Worm (Caenorhabditis elegans): ENCODE results near the gene ntp-1.

DNA sequence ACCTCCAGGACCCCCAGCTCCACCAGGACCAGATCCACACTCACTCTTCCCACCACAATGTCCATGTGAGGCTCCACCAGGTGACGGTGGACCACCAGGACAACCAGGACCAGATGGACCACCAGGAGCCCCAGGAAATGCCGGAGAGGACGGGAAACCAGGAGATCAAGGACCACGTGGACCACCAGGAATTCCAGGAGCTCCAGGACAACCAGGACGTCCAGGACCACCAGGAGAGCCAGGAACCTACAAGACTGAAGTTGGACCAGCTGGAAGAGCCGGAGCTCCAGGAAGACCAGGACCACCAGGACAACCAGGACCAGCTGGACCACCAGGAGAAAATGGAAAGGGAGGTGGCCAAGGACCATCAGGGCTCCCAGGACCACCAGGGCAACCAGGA lies 40.5 kb downstream of the ntp-1 start:
- TF ChIP-seq lsy-2 (tag; optimal IDR thresholded peaks at IDR 0.05) (no peak), nhr-28 (tag; optimal IDR thresholded peaks at IDR 0.05) (no peak), tbx-2 (tag; optimal IDR thresholded peaks at IDR 0.05) (no peak), ztf-11 (tag; optimal IDR thresholded peaks at IDR 0.05) (no peak)
